Fruit fly (Drosophila melanogaster) whole organism, embryonic: ENCODE data around the gene Ids.
A peak's percentile ranks its signal among the peaks of the same experiment; 100 is the strongest.

Source experiments
- Atf-2 ChIP-seq: fragments of 200-800 bp; sonication (Bioruptor generic); optimal IDR thresholded peaks from 2 replicates; lab custom pipeline; 2016; ENCODE audit warnings: missing biosample characterization, missing genetic modification characterization
- CG10209 ChIP-seq: fragments of 200-800 bp; sonication (Bioruptor generic); optimal IDR thresholded peaks from 3 replicates; lab custom pipeline; 2017; ENCODE audit warnings: missing biosample characterization, mild to moderate bottlenecking, missing genetic modification characterization, missing genetic modification reagents
- CG12219 ChIP-seq: fragments of 200-800 bp; sonication (Bioruptor generic); optimal IDR thresholded peaks from 3 replicates; lab custom pipeline; 2018; ENCODE audit warnings: missing biosample characterization, mild to moderate bottlenecking, missing genetic modification characterization
- CG12391 ChIP-seq: fragments of 200-800 bp; sonication (Bioruptor generic); optimal IDR thresholded peaks from 3 replicates; lab custom pipeline; 2018; ENCODE audit warnings: missing biosample characterization, mild to moderate bottlenecking, missing genetic modification characterization, moderate library complexity
- CG14441 ChIP-seq: fragments of 200-800 bp; sonication (Bioruptor generic); IDR thresholded peaks from 2 replicates; pipeline ENCODE4 v1.3.6; 2022; ENCODE audit warnings: missing biosample characterization, missing genetic modification characterization
- CG15073 ChIP-seq: fragments of 200-800 bp; sonication (Bioruptor generic); optimal IDR thresholded peaks from 2 replicates; lab custom pipeline; 2016; ENCODE audit warnings: missing biosample characterization, missing genetic modification characterization
- CG16779 ChIP-seq: fragments of 200-800 bp; sonication (Bioruptor generic); IDR thresholded peaks from 2 replicates; pipeline ENCODE4 v1.3.6; 2022; ENCODE audit warnings: missing biosample characterization, missing genetic modification characterization
- CG17361 ChIP-seq: fragments of 200-800 bp; sonication (Bioruptor generic); IDR thresholded peaks from 3 replicates; pipeline ENCODE4 v1.3.6; 2022; ENCODE audit warnings: missing biosample characterization, missing genetic modification characterization
- CG17385 ChIP-seq: fragments of 200-800 bp; sonication (Bioruptor generic); optimal IDR thresholded peaks from 3 replicates; lab custom pipeline; 2018; ENCODE audit warnings: missing biosample characterization, mild to moderate bottlenecking, missing genetic modification characterization
- CG18262 ChIP-seq: fragments of 200-800 bp; optimal IDR thresholded peaks from 3 replicates; lab custom pipeline; 2019; ENCODE audit warnings: missing biosample characterization, mild to moderate bottlenecking, missing genetic modification characterization, moderate library complexity
- CG1832 ChIP-seq: fragments of 200-800 bp; sonication (Bioruptor generic); optimal IDR thresholded peaks from 2 replicates; lab custom pipeline; 2017; ENCODE audit warnings: missing biosample characterization, mild to moderate bottlenecking, missing genetic modification characterization, inconsistent platforms
- CG30403 ChIP-seq: fragments of 200-800 bp; sonication (Bioruptor generic); optimal IDR thresholded peaks from 3 replicates; lab custom pipeline; 2016; ENCODE audit warnings: missing biosample characterization, missing genetic modification characterization
- CG31365 ChIP-seq: fragments of 200-800 bp; sonication (Bioruptor generic); optimal IDR thresholded peaks from 2 replicates; lab custom pipeline; 2018; ENCODE audit warnings: missing biosample characterization, mild to moderate bottlenecking, missing genetic modification characterization
- CG42726 ChIP-seq: fragments of 200-800 bp; sonication (Bioruptor generic); IDR thresholded peaks from 2 replicates; pipeline ENCODE4 v1.3.6; 2022; ENCODE audit warnings: missing biosample characterization, missing genetic modification characterization; ENCODE audit not compliant: partially characterized antibody
- CG4282 ChIP-seq: fragments of 200-800 bp; sonication (Bioruptor generic); optimal IDR thresholded peaks from 2 replicates; lab custom pipeline; 2016; ENCODE audit warnings: missing biosample characterization, missing genetic modification characterization
- CG5953 ChIP-seq: fragments of 200-800 bp; sonication (Bioruptor generic); IDR thresholded peaks from 2 replicates; pipeline ENCODE4 v1.3.6; 2022; ENCODE audit warnings: missing biosample characterization, missing genetic modification characterization
- CG6175 ChIP-seq: fragments of 200-800 bp; sonication (Bioruptor generic); IDR thresholded peaks from 3 replicates; pipeline ENCODE4 v1.3.6; 2022; ENCODE audit warnings: missing biosample characterization, missing genetic modification characterization
- CG6654 ChIP-seq: fragments of 200-800 bp; sonication (Bioruptor generic); optimal IDR thresholded peaks from 2 replicates; lab custom pipeline; 2017; ENCODE audit warnings: missing biosample characterization, mild to moderate bottlenecking, missing genetic modification characterization
- CG6791 ChIP-seq: fragments of 200-800 bp; sonication (Bioruptor generic); IDR thresholded peaks from 3 replicates; pipeline ENCODE4 v1.3.6; 2022; ENCODE audit warnings: missing biosample characterization, missing genetic modification characterization; ENCODE audit not compliant: partially characterized antibody
- CG7357 ChIP-seq: fragments of 200-800 bp; sonication (Bioruptor generic); IDR thresholded peaks from 3 replicates; pipeline ENCODE4 v1.3.6; 2022; ENCODE audit warnings: missing biosample characterization, missing genetic modification characterization
- CG7987 ChIP-seq: fragments of 200-800 bp; sonication (Bioruptor generic); optimal IDR thresholded peaks from 2 replicates; lab custom pipeline; 2018; ENCODE audit warnings: missing biosample characterization, mild to moderate bottlenecking, missing genetic modification characterization, moderate library complexity
- CrebB ChIP-seq: fragments of 200-800 bp; sonication (Bioruptor generic); optimal IDR thresholded peaks from 3 replicates; lab custom pipeline; 2018; ENCODE audit warnings: missing biosample characterization, mild to moderate bottlenecking, missing genetic modification characterization
- Deaf1 ChIP-seq: fragments of 200-800 bp; optimal IDR thresholded peaks from 3 replicates; lab custom pipeline; 2019; ENCODE audit warnings: missing biosample characterization, mild to moderate bottlenecking, missing genetic modification characterization, moderate library complexity
- Elba2 ChIP-seq: fragments of 200-800 bp; sonication (Bioruptor generic); optimal IDR thresholded peaks from 3 replicates; lab custom pipeline; 2016; ENCODE audit warnings: missing biosample characterization, missing genetic modification characterization
- GATAe ChIP-seq: fragments of 200-800 bp; sonication (Bioruptor generic); conservative IDR thresholded peaks from 2 replicates; pipeline ENCODE4 v1.3.6; 2022; ENCODE audit warnings: missing biosample characterization, missing genetic modification characterization
- HHEX ChIP-seq: fragments of 200-800 bp; sonication (Bioruptor generic); optimal IDR thresholded peaks from 3 replicates; lab custom pipeline; 2017; ENCODE audit warnings: missing biosample characterization, mild to moderate bottlenecking, missing genetic modification characterization, missing genetic modification reagents
- HLH4C ChIP-seq: fragments of 200-800 bp; sonication (Bioruptor generic); IDR thresholded peaks from 3 replicates; pipeline ENCODE4 v1.3.6; 2022; ENCODE audit warnings: missing biosample characterization, missing genetic modification characterization; ENCODE audit not compliant: partially characterized antibody
- Meics ChIP-seq: fragments of 200-800 bp; sonication (Bioruptor generic); optimal IDR thresholded peaks from 2 replicates; lab custom pipeline; 2017; ENCODE audit warnings: missing biosample characterization, mild to moderate bottlenecking, missing genetic modification characterization
- Mrtf ChIP-seq: fragments of 200-800 bp; sonication (Bioruptor generic); IDR thresholded peaks from 3 replicates; pipeline ENCODE4 v1.3.6; 2022; ENCODE audit warnings: missing biosample characterization, missing genetic modification characterization
- Neu2 ChIP-seq: fragments of 200-800 bp; sonication (Bioruptor generic); optimal IDR thresholded peaks from 3 replicates; lab custom pipeline; 2016; ENCODE audit warnings: missing biosample characterization, missing genetic modification characterization, borderline replicate concordance
- NfI ChIP-seq: fragments of 200-800 bp; sonication (Bioruptor generic); optimal IDR thresholded peaks from 3 replicates; lab custom pipeline; 2018; ENCODE audit warnings: missing biosample characterization, mild to moderate bottlenecking, missing genetic modification characterization, moderate library complexity
- Oaz ChIP-seq: fragments of 200-800 bp; sonication (Bioruptor generic); IDR thresholded peaks from 2 replicates; pipeline ENCODE4 v1.3.6; 2022; ENCODE audit warnings: missing biosample characterization, missing genetic modification characterization
- Oli ChIP-seq: fragments of 200-800 bp; sonication (Bioruptor generic); optimal IDR thresholded peaks from 2 replicates; lab custom pipeline; 2018; ENCODE audit warnings: missing biosample characterization, mild to moderate bottlenecking, missing genetic modification characterization, moderate library complexity
- bowl ChIP-seq: fragments of 200-800 bp; sonication (Bioruptor generic); IDR thresholded peaks from 2 replicates; pipeline ENCODE4 v1.3.6; 2022; ENCODE audit warnings: missing biosample characterization, missing genetic modification characterization
- btn ChIP-seq: fragments of 200-800 bp; sonication (Bioruptor generic); optimal IDR thresholded peaks from 2 replicates; lab custom pipeline; 2016; ENCODE audit warnings: missing biosample characterization, missing genetic modification characterization
- cg ChIP-seq: fragments of 200-800 bp; sonication (Bioruptor generic); optimal IDR thresholded peaks from 3 replicates; lab custom pipeline; 2019; ENCODE audit warnings: missing biosample characterization, mild to moderate bottlenecking, missing genetic modification characterization, moderate library complexity
- cwo ChIP-seq: fragments of 200-800 bp; sonication (Bioruptor generic); optimal IDR thresholded peaks from 3 replicates; lab custom pipeline; 2017; ENCODE audit warnings: missing biosample characterization, missing genetic modification characterization, mild to moderate bottlenecking, moderate library complexity, missing genetic modification reagents
- dan ChIP-seq: fragments of 200-800 bp; sonication (Bioruptor generic); IDR thresholded peaks from 2 replicates; pipeline ENCODE4 v1.3.6; 2022; ENCODE audit warnings: missing biosample characterization, missing genetic modification characterization
- dmrt11E ChIP-seq: fragments of 200-800 bp; sonication (Bioruptor generic); optimal IDR thresholded peaks from 3 replicates; lab custom pipeline; 2018; ENCODE audit warnings: missing biosample characterization, mild to moderate bottlenecking, missing genetic modification characterization, moderate library complexity
- dysf ChIP-seq: fragments of 200-800 bp; sonication (Bioruptor generic); IDR thresholded peaks from 3 replicates; pipeline ENCODE4 v1.3.6; 2022; ENCODE audit warnings: missing biosample characterization, missing genetic modification characterization
- gsb ChIP-seq: fragments of 200-800 bp; sonication (Bioruptor generic); IDR thresholded peaks from 2 replicates; pipeline ENCODE4 v1.3.6; 2022; ENCODE audit warnings: missing biosample characterization, missing genetic modification characterization
- jigr1 ChIP-seq: fragments of 200-800 bp; sonication (Bioruptor generic); IDR thresholded peaks from 3 replicates; pipeline ENCODE4 v1.3.6; 2022; ENCODE audit warnings: missing biosample characterization, missing genetic modification characterization
- lilli ChIP-seq: fragments of 200-800 bp; sonication (Bioruptor generic); optimal IDR thresholded peaks from 3 replicates; lab custom pipeline; 2016; ENCODE audit warnings: missing biosample characterization, missing genetic modification characterization
- nau ChIP-seq: fragments of 200-800 bp; sonication (Bioruptor generic); optimal IDR thresholded peaks from 3 replicates; lab custom pipeline; 2017; ENCODE audit warnings: missing biosample characterization, mild to moderate bottlenecking, missing genetic modification characterization, missing genetic modification reagents
- p53 ChIP-seq: fragments of 200-800 bp; sonication (Bioruptor generic); optimal IDR thresholded peaks from 2 replicates; lab custom pipeline; 2016; ENCODE audit warnings: missing biosample characterization, missing genetic modification characterization
- sens ChIP-seq: fragments of 200-800 bp; sonication (Bioruptor generic); peaks from one replicate; lab custom pipeline; 2016; ENCODE audit warnings: missing biosample characterization, missing genetic modification characterization
- stc ChIP-seq: fragments of 200-800 bp; sonication (Bioruptor generic); IDR thresholded peaks from 2 replicates; pipeline ENCODE4 v1.3.6; 2022; ENCODE audit warnings: missing biosample characterization, missing genetic modification characterization
- tin ChIP-seq: fragments of 200-800 bp; sonication (Bioruptor generic); optimal IDR thresholded peaks from 3 replicates; lab custom pipeline; 2016; ENCODE audit warnings: missing biosample characterization, missing genetic modification characterization
- unpg ChIP-seq: fragments of 200-800 bp; sonication (Bioruptor generic); optimal IDR thresholded peaks from 3 replicates; lab custom pipeline; 2018; ENCODE audit warnings: missing biosample characterization, mild to moderate bottlenecking, missing genetic modification characterization, moderate library complexity
- zf30C ChIP-seq: fragments of 200-800 bp; sonication (Bioruptor generic); optimal IDR thresholded peaks from 3 replicates; lab custom pipeline; 2018; ENCODE audit warnings: missing biosample characterization, mild to moderate bottlenecking, missing genetic modification characterization
- zfh2 ChIP-seq: fragments of 200-800 bp; sonication (Bioruptor generic); optimal IDR thresholded peaks from 2 replicates; lab custom pipeline; 2016; ENCODE audit warnings: missing biosample characterization, missing genetic modification characterization

Ids gene

dm6 chr3L:3399249-3399922, 21.3 kb downstream of the Ids start (continued):
- TF ChIP-seq nau (GFP tag; lab: Kevin White, UChicago) (no peak), CG18262 (tag; lab: Kevin White, UChicago) (peak; percentile 36), stc (no peak), CG6175 (GFP tag; lab: Robert Waterston, UW) (no peak), CG6791 (GFP tag; lab: Robert Waterston, UW) (no peak), CrebB (tag; lab: Kevin White, UChicago) (no peak), CG5953 (GFP tag; lab: Robert Waterston, UW) (no peak), Meics (GFP tag; lab: Kevin White, UChicago) (no peak), CG4282 (no peak), CG7987 (GFP tag; lab: Kevin White, UChicago) (no peak), Neu2 (GFP tag; lab: Kevin White, UChicago) (no peak), zfh2 (GFP tag; lab: Kevin White, UChicago) (no peak), GATAe (GFP tag; lab: Robert Waterston, UW) (no peak), CG31365 (no peak), CG42726 (no peak), dysf (no peak), CG7357 (GFP tag; lab: Robert Waterston, UW) (no peak), lilli (no peak), dmrt11E (tag; lab: Kevin White, UChicago) (peak; percentile 28), Elba2 (GFP tag; lab: Kevin White, UChicago) (no peak), HHEX (no peak), bowl (GFP tag; lab: Robert Waterston, UW) (no peak), Mrtf (GFP tag; lab: Robert Waterston, UW) (no peak), CG10209 (GFP tag; lab: Kevin White, UChicago) (no peak), cg (GFP tag; lab: Kevin White, UChicago) (no peak), CG30403 (peak; percentile 21), tin (GFP tag; lab: Kevin White, UChicago) (no peak), CG17361 (GFP tag; lab: Robert Waterston, UW) (no peak), cwo (GFP tag; lab: Kevin White, UChicago) (peak; percentile 20), dan (GFP tag; lab: Robert Waterston, UW) (no peak), jigr1 (GFP tag; lab: Robert Waterston, UW) (no peak), CG17385 (GFP tag; lab: Kevin White, UChicago) (no peak), p53 (GFP tag; lab: Kevin White, UChicago) (no peak), NfI (GFP tag; lab: Kevin White, UChicago) (no peak), CG12391 (tag; lab: Kevin White, UChicago) (peak; percentile 26), HLH4C (no peak), btn (no peak), unpg (GFP tag; lab: Kevin White, UChicago) (peak; percentile 11), CG14441 (GFP tag; lab: Robert Waterston, UW) (no peak), CG15073 (GFP tag; lab: Kevin White, UChicago) (no peak), CG1832 (GFP tag; lab: Kevin White, UChicago) (no peak), gsb (no peak), Oaz (GFP tag; lab: Robert Waterston, UW) (no peak), zf30C (peak; percentile 6), Oli (tag; lab: Kevin White, UChicago) (peak; percentile 25), Deaf1 (tag; lab: Kevin White, UChicago) (no peak), CG16779 (no peak), CG6654 (GFP tag; lab: Kevin White, UChicago) (no peak), sens (GFP tag; lab: Kevin White, UChicago) (peak; percentile 84), Atf-2 (GFP tag; lab: Kevin White, UChicago) (no peak), CG12219 (GFP tag; lab: Kevin White, UChicago) (no peak)
